Worm (Caenorhabditis elegans) whole organism, L1 larva: Measurements from ENCODE around the gene ZK418.5.

Source experiments
- C04F5.9 ChIP-seq: sonication (generic microtip); optimal IDR thresholded peaks from 2 replicates; lab custom pipeline; 2016; ENCODE audit warnings: missing genetic modification characterization, missing compliant biosample characterization
- C34B4.2 ChIP-seq: sonication (generic microtip); optimal IDR thresholded peaks from 2 replicates; lab custom pipeline; 2017; ENCODE audit warnings: mild to moderate bottlenecking, missing genetic modification characterization, missing compliant biosample characterization
- Y116A8C.19 ChIP-seq: sonication (generic microtip); optimal IDR thresholded peaks from 2 replicates; lab custom pipeline; 2016; ENCODE audit warnings: missing compliant biosample characterization, missing genetic modification characterization, borderline replicate concordance
- aha-1 ChIP-seq: fragments of 150-350 bp; optimal IDR thresholded peaks from 2 replicates; lab custom pipeline; 2014; ENCODE audit warnings: missing biosample characterization, missing genetic modification characterization
- alr-1 ChIP-seq: fragments of 200-800 bp; sonication (Bioruptor generic); optimal IDR thresholded peaks from 2 replicates; lab custom pipeline; 2018; ENCODE audit warnings: borderline replicate concordance, mild to moderate bottlenecking, missing genetic modification characterization, missing compliant biosample characterization
- blmp-1 ChIP-seq: fragments of 150-350 bp; optimal IDR thresholded peaks from 2 replicates; lab custom pipeline; 2014; ENCODE audit warnings: missing biosample characterization, missing genetic modification characterization
- ceh-63 ChIP-seq: fragments of 200-800 bp; sonication (Bioruptor generic); optimal IDR thresholded peaks from 2 replicates; lab custom pipeline; 2018; ENCODE audit warnings: mild to moderate bottlenecking, missing genetic modification characterization, missing compliant biosample characterization
- ceh-88 ChIP-seq: fragments of 200-800 bp; sonication (Bioruptor generic); IDR thresholded peaks from 2 replicates; pipeline ENCODE4 v1.3.6; 2022; ENCODE audit warnings: missing genetic modification characterization, missing compliant biosample characterization
- ces-1 ChIP-seq: fragments of 150-350 bp; optimal IDR thresholded peaks from 2 replicates; lab custom pipeline; 2014; ENCODE audit warnings: missing biosample characterization, missing genetic modification reagents, missing genetic modification characterization
- dsc-1 ChIP-seq: sonication (generic microtip); optimal IDR thresholded peaks from 2 replicates; lab custom pipeline; 2016; ENCODE audit warnings: mild to moderate bottlenecking, missing genetic modification characterization, missing compliant biosample characterization
- efl-3 ChIP-seq: fragments of 200-800 bp; sonication (Bioruptor generic); optimal IDR thresholded peaks from 2 replicates; lab custom pipeline; 2018; ENCODE audit warnings: mild to moderate bottlenecking, missing genetic modification characterization, missing compliant biosample characterization
- egl-13 ChIP-seq: sonication (generic microtip); optimal IDR thresholded peaks from 2 replicates; lab custom pipeline; 2016; ENCODE audit warnings: missing genotype, missing genetic modification reagents, missing genetic modification characterization, missing compliant biosample characterization
- egl-27 ChIP-seq, 2 experiments: fragments of 150-350 bp in 1 of 2; sonication (generic microtip); optimal IDR thresholded peaks; 3 replicates each; lab custom pipeline; 2017 to 2018; ENCODE audit warnings: missing biosample characterization in 2 of 2, missing genetic modification characterization in 2 of 2, missing genetic modification reagents in 2 of 2
- elt-2 ChIP-seq: sonication (generic microtip); optimal IDR thresholded peaks from 2 replicates; lab custom pipeline; 2016; ENCODE audit warnings: missing genetic modification characterization, mild to moderate bottlenecking, inconsistent platforms, missing compliant biosample characterization, missing genetic modification reagents
- elt-3 ChIP-seq, 6 experiments: fragments of 150-350 bp in 1 of 6; sonication (generic microtip); optimal IDR thresholded peaks; 2 replicates each; lab custom pipeline; 2017 to 2018; ENCODE audit warnings: missing biosample characterization in 6 of 6, missing genetic modification characterization in 6 of 6, inconsistent platforms in 1 of 6
- fkh-10 ChIP-seq: sonication (generic microtip); optimal IDR thresholded peaks from 2 replicates; lab custom pipeline; 2017; ENCODE audit warnings: missing biosample characterization, missing genetic modification reagents, missing genetic modification characterization
- fos-1 ChIP-seq: fragments of 150-350 bp; optimal IDR thresholded peaks from 2 replicates; lab custom pipeline; 2014; ENCODE audit warnings: missing biosample characterization, missing genetic modification characterization
- grh-1 ChIP-seq: fragments of 200-800 bp; sonication (Bioruptor generic); IDR thresholded peaks from 2 replicates; pipeline ENCODE4 v1.3.6; 2022; ENCODE audit warnings: missing genetic modification reagents, missing genetic modification characterization, missing compliant biosample characterization
- hlh-17 ChIP-seq: fragments of 200-800 bp; sonication (Bioruptor generic); optimal IDR thresholded peaks from 2 replicates; lab custom pipeline; 2018; ENCODE audit warnings: missing genetic modification characterization, mild to moderate bottlenecking, missing compliant biosample characterization, moderate library complexity, borderline replicate concordance
- hlh-4 ChIP-seq: sonication (generic microtip); optimal IDR thresholded peaks from 2 replicates; lab custom pipeline; 2016; ENCODE audit warnings: mild to moderate bottlenecking, missing genetic modification characterization, missing compliant biosample characterization
- hpl-2 ChIP-seq: fragments of 150-350 bp; optimal IDR thresholded peaks from 2 replicates; lab custom pipeline; 2014; ENCODE audit warnings: missing biosample characterization, missing genetic modification reagents, missing genetic modification characterization
- irx-1 ChIP-seq: sonication (generic microtip); optimal IDR thresholded peaks from 2 replicates; lab custom pipeline; 2016; ENCODE audit warnings: missing genetic modification characterization, missing compliant biosample characterization
- jun-1 ChIP-seq: fragments of 150-350 bp; optimal IDR thresholded peaks from 2 replicates; lab custom pipeline; 2014; ENCODE audit warnings: missing biosample characterization, missing genetic modification reagents, missing genetic modification characterization
- lin-13 ChIP-seq: fragments of 150-350 bp; optimal IDR thresholded peaks from 2 replicates; lab custom pipeline; 2014; ENCODE audit warnings: missing biosample characterization, missing genetic modification reagents, missing genetic modification characterization
- lin-14 ChIP-seq: fragments of 200-800 bp; sonication (Bioruptor generic); optimal IDR thresholded peaks from 2 replicates; lab custom pipeline; 2018; ENCODE audit warnings: mild to moderate bottlenecking, missing genetic modification characterization, moderate library complexity, missing compliant biosample characterization
- lin-35 ChIP-seq, 2 experiments: fragments of 150-350 bp; optimal IDR thresholded peaks; 2 replicates each; lab custom pipeline; 2014; ENCODE audit warnings: missing biosample characterization in 2 of 2, missing genetic modification characterization in 2 of 2, missing genetic modification reagents in 2 of 2
- lir-3 ChIP-seq: sonication (generic microtip); optimal IDR thresholded peaks from 2 replicates; lab custom pipeline; 2016; ENCODE audit warnings: mild to moderate bottlenecking, missing genetic modification characterization, moderate library complexity, missing compliant biosample characterization; ENCODE audit not compliant: poor library complexity
- lsy-2 ChIP-seq, 2 experiments: fragments of 150-350 bp; optimal IDR thresholded peaks; 2 replicates each; lab custom pipeline; 2014; ENCODE audit warnings: missing biosample characterization in 2 of 2, missing genetic modification characterization in 2 of 2
- mab-9 ChIP-seq: fragments of 200-800 bp; sonication (Bioruptor generic); IDR thresholded peaks from 2 replicates; pipeline ENCODE4 v1.3.6; 2022; ENCODE audit warnings: missing genetic modification reagents, missing genetic modification characterization, missing compliant biosample characterization
- mef-2 ChIP-seq: fragments of 150-350 bp; optimal IDR thresholded peaks from 2 replicates; lab custom pipeline; 2014; ENCODE audit warnings: missing biosample characterization, missing genetic modification characterization
- mep-1 ChIP-seq: fragments of 150-350 bp; optimal IDR thresholded peaks from 2 replicates; lab custom pipeline; 2014; ENCODE audit warnings: missing biosample characterization, missing genetic modification characterization
- nhr-11 ChIP-seq: fragments of 150-350 bp; optimal IDR thresholded peaks from 2 replicates; lab custom pipeline; 2014; ENCODE audit warnings: missing biosample characterization, missing genetic modification characterization
- nhr-20 ChIP-seq: sonication (generic microtip); optimal IDR thresholded peaks from 2 replicates; lab custom pipeline; 2016; ENCODE audit warnings: mild to moderate bottlenecking, missing genetic modification characterization, missing compliant biosample characterization
- nhr-28 ChIP-seq: fragments of 150-350 bp; optimal IDR thresholded peaks from 2 replicates; lab custom pipeline; 2014; ENCODE audit warnings: missing biosample characterization, missing genetic modification characterization
- nhr-71 ChIP-seq: sonication (generic microtip); optimal IDR thresholded peaks from 2 replicates; lab custom pipeline; 2016; ENCODE audit warnings: mild to moderate bottlenecking, missing genetic modification characterization, moderate library complexity, missing compliant biosample characterization
- nhr-77 ChIP-seq: fragments of 150-350 bp; optimal IDR thresholded peaks from 2 replicates; lab custom pipeline; 2014; ENCODE audit warnings: missing biosample characterization, missing genetic modification characterization
- nhr-85 ChIP-seq: sonication (generic microtip); peaks from one replicate; lab custom pipeline; 2016; ENCODE audit warnings: missing genetic modification characterization, inconsistent platforms, missing compliant biosample characterization
- nhr-90 ChIP-seq: sonication (generic microtip); optimal IDR thresholded peaks from 2 replicates; lab custom pipeline; 2016; ENCODE audit warnings: mild to moderate bottlenecking, missing genetic modification characterization, missing compliant biosample characterization; ENCODE audit not compliant: poor library complexity
- pag-3 ChIP-seq: sonication (generic microtip); optimal IDR thresholded peaks from 2 replicates; lab custom pipeline; 2017; ENCODE audit warnings: missing genetic modification characterization, mild to moderate bottlenecking, missing compliant biosample characterization, antibody characterized with exemption, borderline replicate concordance; ENCODE audit not compliant: insufficient read depth
- skn-1 ChIP-seq: fragments of 150-350 bp; optimal IDR thresholded peaks from 2 replicates; lab custom pipeline; 2014; ENCODE audit warnings: missing biosample characterization, missing genetic modification characterization
- snpc-4 ChIP-seq: fragments of 150-350 bp; optimal IDR thresholded peaks from 2 replicates; lab custom pipeline; 2014; ENCODE audit warnings: missing biosample characterization, missing genetic modification characterization
- sox-4 ChIP-seq: sonication (generic microtip); optimal IDR thresholded peaks from 2 replicates; lab custom pipeline; 2016; ENCODE audit warnings: missing genetic modification characterization, missing compliant biosample characterization
- sup-37 ChIP-seq: fragments of 200-800 bp; sonication (Bioruptor generic); optimal IDR thresholded peaks from 2 replicates; lab custom pipeline; 2018; ENCODE audit warnings: mild to moderate bottlenecking, missing genetic modification characterization, missing compliant biosample characterization
- unc-130 ChIP-seq: fragments of 150-350 bp; optimal IDR thresholded peaks from 2 replicates; lab custom pipeline; 2017; ENCODE audit warnings: missing biosample characterization, missing genetic modification characterization, inconsistent platforms
- unc-62 ChIP-seq: fragments of 150-350 bp; optimal IDR thresholded peaks from 2 replicates; lab custom pipeline; 2014; ENCODE audit warnings: missing biosample characterization, missing genetic modification reagents, missing genetic modification characterization
- unc-86 ChIP-seq: sonication (generic microtip); optimal IDR thresholded peaks from 2 replicates; lab custom pipeline; 2016; ENCODE audit warnings: missing genetic modification characterization, missing compliant biosample characterization
- unc-98 ChIP-seq: fragments of 200-800 bp; sonication (Bioruptor generic); IDR thresholded peaks from 2 replicates; pipeline ENCODE4 v1.3.6; 2022; ENCODE audit warnings: missing genetic modification characterization, missing compliant biosample characterization
- vab-15 ChIP-seq: sonication (generic microtip); optimal IDR thresholded peaks from 2 replicates; lab custom pipeline; 2017; ENCODE audit warnings: missing genotype, mild to moderate bottlenecking, missing genetic modification characterization, missing compliant biosample characterization
- xbp-1 ChIP-seq: sonication (generic microtip); optimal IDR thresholded peaks from 2 replicates; lab custom pipeline; 2016; ENCODE audit warnings: missing genetic modification characterization, missing compliant biosample characterization
- zag-1 ChIP-seq: fragments of 150-350 bp; optimal IDR thresholded peaks from 2 replicates; lab custom pipeline; 2014; ENCODE audit warnings: missing biosample characterization, missing genetic modification characterization
- zip-4 ChIP-seq: fragments of 200-800 bp; sonication (Bioruptor generic); optimal IDR thresholded peaks from 2 replicates; lab custom pipeline; 2018; ENCODE audit warnings: mild to moderate bottlenecking, missing genetic modification characterization, moderate library complexity, missing compliant biosample characterization
- ztf-11 ChIP-seq, 2 experiments: sonication (generic microtip); optimal IDR thresholded peaks; 2 replicates each; lab custom pipeline; 2016 to 2017; ENCODE audit warnings: missing genetic modification characterization in 2 of 2, missing biosample characterization in 1 of 2, missing compliant biosample characterization in 1 of 2
- ztf-4 ChIP-seq: fragments of 150-350 bp; optimal IDR thresholded peaks from 2 replicates; lab custom pipeline; 2014; ENCODE audit warnings: missing biosample characterization, missing genetic modification characterization

ZK418.5 gene

DNA sequence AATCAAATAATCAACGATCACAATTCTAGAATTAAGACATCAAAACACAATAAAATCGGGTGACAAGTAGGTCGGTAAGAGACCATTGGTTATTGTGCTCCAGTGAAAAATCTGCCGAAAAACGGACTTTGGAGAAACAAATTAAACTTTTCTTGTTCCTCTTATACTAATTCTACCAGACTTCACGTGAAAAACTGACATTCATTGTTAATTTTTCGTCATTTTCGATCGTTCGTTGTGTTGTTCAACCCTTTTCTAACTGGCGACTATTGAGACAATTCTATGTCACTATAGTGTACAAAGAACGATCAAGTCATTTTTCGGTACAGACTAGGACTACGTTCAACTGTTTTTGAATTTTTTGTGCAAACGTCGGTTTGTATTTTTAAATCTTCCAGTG, 46.8 kb upstream of the ZK418.5 start:
- TF ChIP-seq lin-13 (no peak), nhr-11 (tag; lab: Kevin White, UChicago) (no peak), blmp-1 (tag; lab: Kevin White, UChicago) (peak; percentile 41), mef-2 (tag; lab: Kevin White, UChicago) (no peak), vab-15 (tag; lab: Kevin White, UChicago) (no peak), sox-4 (tag; lab: Kevin White, UChicago) (no peak), nhr-90 (tag; lab: Kevin White, UChicago) (peak; percentile 58), skn-1 (tag; lab: Kevin White, UChicago) (no peak), hlh-17 (GFP tag; lab: Kevin White, UChicago) (no peak), Y116A8C.19 (tag; lab: Kevin White, UChicago) (no peak), mep-1 (peak; percentile 12), hpl-2 (GFP tag; lab: Kevin White, UChicago) (no peak), nhr-71 (tag; lab: Kevin White, UChicago) (peak; percentile 66), snpc-4 (tag; lab: Kevin White, UChicago) (no peak), nhr-28 (tag; lab: Kevin White, UChicago) (no peak), unc-130 (tag; lab: Kevin White, UChicago) (no peak), mab-9 (GFP tag; lab: Robert Waterston, UW) (no peak), C34B4.2 (no peak), zip-4 (GFP tag; lab: Kevin White, UChicago) (no peak), pag-3 (no peak), xbp-1 (peak; percentile 30), ztf-4 (no peak), ceh-88 (GFP tag; lab: Robert Waterston, UW) (no peak), elt-3 (tag; optimal IDR thresholded peaks at IDR 0.05; lab: Kevin White, UChicago) (peak in 2 of 6 experiments; percentile 29 to 52), lin-14 (GFP tag; lab: Kevin White, UChicago) (peak; percentile 48), nhr-20 (tag; lab: Kevin White, UChicago) (peak; percentile 71), unc-86 (no peak), zag-1 (tag; lab: Kevin White, UChicago) (no peak), lir-3 (tag; lab: Kevin White, UChicago) (no peak), lin-35 (GFP tag; optimal IDR thresholded peaks at IDR 0.05; lab: Kevin White, UChicago) (peak in 1 of 2 experiments; percentile 73), C04F5.9 (no peak), unc-62 (no peak), unc-98 (GFP tag; lab: Robert Waterston, UW) (no peak), grh-1 (0 out of 2 replicates have a peak, but pooled peaks have one; percentile 6), nhr-85 (tag; lab: Kevin White, UChicago) (peak; percentile 91), aha-1 (tag; lab: Kevin White, UChicago) (no peak), alr-1 (tag; lab: Kevin White, UChicago) (no peak), ztf-11 (tag; optimal IDR thresholded peaks at IDR 0.05; lab: Kevin White, UChicago) (no peak), lsy-2 (tag; optimal IDR thresholded peaks at IDR 0.05; lab: Kevin White, UChicago) (peak; percentile 5 to 36), dsc-1 (tag; lab: Kevin White, UChicago) (no peak), fkh-10 (GFP tag; lab: Kevin White, UChicago) (no peak), nhr-77 (peak; percentile 18), ces-1 (GFP tag; lab: Kevin White, UChicago) (no peak), efl-3 (GFP tag; lab: Kevin White, UChicago) (no peak), elt-2 (tag; lab: Kevin White, UChicago) (peak; percentile 64), irx-1 (tag; lab: Kevin White, UChicago) (no peak), sup-37 (GFP tag; lab: Kevin White, UChicago) (no peak), fos-1 (no peak), ceh-63 (no peak), jun-1 (tag; lab: Kevin White, UChicago) (no peak), egl-27 (tag; optimal IDR thresholded peaks at IDR 0.05; lab: Kevin White, UChicago) (no peak), hlh-4 (no peak), egl-13 (tag; lab: Kevin White, UChicago) (no peak)
